Worm (Caenorhabditis elegans) whole organism, L3 larva: ENCODE measurements around the gene erd-2.1.

Source experiments
- R02D3.7 ChIP-seq: fragments of 150-350 bp; optimal IDR thresholded peaks from 2 replicates; lab custom pipeline; 2014; ENCODE audit warnings: missing biosample characterization, missing genetic modification characterization
- ZK546.5 ChIP-seq: sonication (generic microtip); optimal IDR thresholded peaks from 2 replicates; lab custom pipeline; 2017; ENCODE audit warnings: missing biosample characterization, missing genetic modification characterization
- aly-2 ChIP-seq: fragments of 150-350 bp; optimal IDR thresholded peaks from 2 replicates; lab custom pipeline; 2014; ENCODE audit warnings: missing biosample characterization, missing genetic modification characterization
- ceh-16 ChIP-seq: sonication (generic microtip); optimal IDR thresholded peaks from 2 replicates; lab custom pipeline; 2017; ENCODE audit warnings: missing biosample characterization, missing genetic modification characterization
- ceh-28 ChIP-seq: fragments of 150-350 bp; optimal IDR thresholded peaks from 2 replicates; lab custom pipeline; 2014; ENCODE audit warnings: missing biosample characterization, missing genetic modification reagents, missing genetic modification characterization
- ceh-9 ChIP-seq: sonication (generic microtip); optimal IDR thresholded peaks from 2 replicates; lab custom pipeline; 2018; ENCODE audit warnings: missing biosample characterization, missing genetic modification characterization
- daf-12 ChIP-seq: fragments of 150-350 bp; optimal IDR thresholded peaks from 2 replicates; lab custom pipeline; 2014; ENCODE audit warnings: missing biosample characterization, missing genetic modification reagents, missing genetic modification characterization
- egl-5 ChIP-seq: fragments of 150-350 bp; optimal IDR thresholded peaks from 2 replicates; lab custom pipeline; 2017; ENCODE audit warnings: missing biosample characterization, missing genetic modification reagents, missing genetic modification characterization, inconsistent platforms
- elt-2 ChIP-seq: sonication (generic microtip); optimal IDR thresholded peaks from 2 replicates; lab custom pipeline; 2016; ENCODE audit warnings: missing genetic modification reagents, mild to moderate bottlenecking, missing genetic modification characterization, missing compliant biosample characterization
- eor-1 ChIP-seq, 2 experiments: fragments of 150-350 bp; optimal IDR thresholded peaks; 2 replicates each; lab custom pipeline; 2014 to 2018; ENCODE audit warnings: missing biosample characterization in 2 of 2, missing genetic modification characterization in 2 of 2
- fkh-10 ChIP-seq: sonication (generic microtip); optimal IDR thresholded peaks from 2 replicates; lab custom pipeline; 2017; ENCODE audit warnings: missing biosample characterization, missing genetic modification reagents, missing genetic modification characterization
- fkh-2 ChIP-seq: fragments of 150-350 bp; optimal IDR thresholded peaks from 2 replicates; lab custom pipeline; 2014; ENCODE audit warnings: missing biosample characterization, missing genetic modification reagents, missing genetic modification characterization
- fos-1 ChIP-seq: fragments of 150-350 bp; optimal IDR thresholded peaks from 2 replicates; lab custom pipeline; 2014; ENCODE audit warnings: missing biosample characterization, missing genetic modification characterization
- hmg-11 ChIP-seq: sonication (generic microtip); optimal IDR thresholded peaks from 2 replicates; lab custom pipeline; 2016; ENCODE audit warnings: missing genetic modification characterization, missing compliant biosample characterization
- lin-39 ChIP-seq: fragments of 150-350 bp; optimal IDR thresholded peaks from 2 replicates; lab custom pipeline; 2018; ENCODE audit warnings: missing biosample characterization, missing genetic modification reagents, missing genetic modification characterization
- mdl-1 ChIP-seq: fragments of 150-350 bp; optimal IDR thresholded peaks from 2 replicates; lab custom pipeline; 2014; ENCODE audit warnings: missing biosample characterization, missing genetic modification characterization
- mml-1 ChIP-seq: fragments of 150-350 bp; sonication (generic microtip); optimal IDR thresholded peaks from 3 replicates; lab custom pipeline; 2014; ENCODE audit warnings: missing biosample characterization, missing genetic modification characterization
- nhr-11 ChIP-seq: fragments of 150-350 bp; optimal IDR thresholded peaks from 2 replicates; lab custom pipeline; 2014; ENCODE audit warnings: missing biosample characterization, missing genetic modification characterization
- nhr-12 ChIP-seq: fragments of 150-350 bp; optimal IDR thresholded peaks from 2 replicates; lab custom pipeline; 2014; ENCODE audit warnings: missing biosample characterization, missing genetic modification characterization
- nhr-23 ChIP-seq: fragments of 150-350 bp; optimal IDR thresholded peaks from 2 replicates; lab custom pipeline; 2014; ENCODE audit warnings: missing biosample characterization, missing genetic modification reagents, missing genetic modification characterization
- nhr-237 ChIP-seq: fragments of 150-350 bp; optimal IDR thresholded peaks from 2 replicates; lab custom pipeline; 2014; ENCODE audit warnings: missing biosample characterization, missing genetic modification characterization
- nhr-25 ChIP-seq: sonication (generic microtip); optimal IDR thresholded peaks from 2 replicates; lab custom pipeline; 2017; ENCODE audit warnings: missing biosample characterization, missing genetic modification characterization
- nhr-28 ChIP-seq: fragments of 150-350 bp; optimal IDR thresholded peaks from 2 replicates; lab custom pipeline; 2014; ENCODE audit warnings: missing biosample characterization, missing genetic modification characterization
- nhr-43 ChIP-seq: sonication (generic microtip); optimal IDR thresholded peaks from 2 replicates; lab custom pipeline; 2016; ENCODE audit warnings: mild to moderate bottlenecking, missing genetic modification characterization, missing compliant biosample characterization; ENCODE audit not compliant: poor library complexity, severe bottlenecking
- nhr-67 ChIP-seq: fragments of 150-350 bp; optimal IDR thresholded peaks from 2 replicates; lab custom pipeline; 2014; ENCODE audit warnings: missing biosample characterization, missing genetic modification characterization
- nhr-76 ChIP-seq: fragments of 150-350 bp; sonication (generic microtip); optimal IDR thresholded peaks from 5 replicates; lab custom pipeline; 2014; ENCODE audit warnings: missing biosample characterization, missing genetic modification characterization
- nhr-77 ChIP-seq: fragments of 150-350 bp; optimal IDR thresholded peaks from 2 replicates; lab custom pipeline; 2014; ENCODE audit warnings: missing biosample characterization, missing genetic modification characterization
- pqm-1 ChIP-seq: fragments of 150-350 bp; optimal IDR thresholded peaks from 2 replicates; lab custom pipeline; 2017; ENCODE audit warnings: missing biosample characterization, missing genetic modification characterization, inconsistent platforms
- sea-2 ChIP-seq: fragments of 150-350 bp; sonication (generic microtip); optimal IDR thresholded peaks from 4 replicates; lab custom pipeline; 2014; ENCODE audit warnings: missing biosample characterization, missing genetic modification reagents, missing genetic modification characterization
- skn-1 ChIP-seq: fragments of 150-350 bp; optimal IDR thresholded peaks from 2 replicates; lab custom pipeline; 2014; ENCODE audit warnings: missing biosample characterization, missing genetic modification characterization
- snpc-4 ChIP-seq: fragments of 150-350 bp; optimal IDR thresholded peaks from 2 replicates; lab custom pipeline; 2014; ENCODE audit warnings: missing biosample characterization, missing genetic modification characterization
- tbx-2 ChIP-seq: sonication (generic microtip); optimal IDR thresholded peaks from 2 replicates; lab custom pipeline; 2016; ENCODE audit warnings: mild to moderate bottlenecking, missing genetic modification characterization, missing compliant biosample characterization
- unc-39 ChIP-seq: sonication (generic microtip); optimal IDR thresholded peaks from 4 replicates; lab custom pipeline; 2017; ENCODE audit warnings: missing biosample characterization, missing genetic modification characterization
- unc-62 ChIP-seq: fragments of 150-350 bp; sonication (generic microtip); optimal IDR thresholded peaks from 4 replicates; lab custom pipeline; 2014; ENCODE audit warnings: missing biosample characterization, missing genetic modification reagents, missing genetic modification characterization
- zag-1 ChIP-seq: fragments of 150-350 bp; optimal IDR thresholded peaks from 2 replicates; lab custom pipeline; 2014; ENCODE audit warnings: missing biosample characterization, missing genetic modification characterization
- ztf-11 ChIP-seq: fragments of 150-350 bp; optimal IDR thresholded peaks from 2 replicates; lab custom pipeline; 2014; ENCODE audit warnings: missing biosample characterization, missing genetic modification characterization
- ztf-4 ChIP-seq: fragments of 150-350 bp; optimal IDR thresholded peaks from 2 replicates; lab custom pipeline; 2014; ENCODE audit warnings: missing biosample characterization, missing genetic modification characterization

erd-2.1 gene

ce11 chrX:10205321-10205720 is 46.7 kb upstream of the erd-2.1 start, which contains the start of gene sex-1:
Gene sex-1, minus strand, starts transcription at chrX:10205421.
- no peak for TF ChIP-seq eor-1 (tag; optimal IDR thresholded peaks at IDR 0.05; lab: Kevin White, UChicago)
- TF ChIP-seq tbx-2 (tag; lab: Kevin White, UChicago) = no peak
- no peak for TF ChIP-seq daf-12 (tag; lab: Kevin White, UChicago)
- TF ChIP-seq snpc-4 = no peak
- TF ChIP-seq hmg-11 (tag; lab: Kevin White, UChicago) = no peak
- no peak for TF ChIP-seq skn-1 (tag; lab: Kevin White, UChicago)
- no peak for TF ChIP-seq ceh-9 (tag; lab: Kevin White, UChicago)
- no peak for TF ChIP-seq aly-2
- TF ChIP-seq ztf-4 (tag; lab: Kevin White, UChicago) = no peak
- no peak for TF ChIP-seq nhr-25
- TF ChIP-seq egl-5 = no peak
- TF ChIP-seq nhr-11 (tag; lab: Kevin White, UChicago) = no peak
- TF ChIP-seq nhr-76 (tag; lab: Kevin White, UChicago) = no peak
- no peak for TF ChIP-seq R02D3.7
- no peak for TF ChIP-seq nhr-43 (tag; lab: Kevin White, UChicago)
- no peak for TF ChIP-seq elt-2 (tag; lab: Kevin White, UChicago)
- no peak for TF ChIP-seq mml-1 (tag; lab: Kevin White, UChicago)
- no peak for TF ChIP-seq zag-1

ce11 chrX:10204313-10205063 is 45.9 kb upstream of the erd-2.1 start:
- no peak for TF ChIP-seq R02D3.7
- no peak for TF ChIP-seq nhr-67 (tag; lab: Kevin White, UChicago)
- peak; percentile 7 for TF ChIP-seq egl-5
- no peak for TF ChIP-seq zag-1
- TF ChIP-seq sea-2 = no peak
- TF ChIP-seq nhr-12 (tag; lab: Kevin White, UChicago) = no peak
- TF ChIP-seq nhr-76 (tag; lab: Kevin White, UChicago) = no peak
- TF ChIP-seq ceh-16 (tag; lab: Kevin White, UChicago) = no peak

- no peak for TF ChIP-seq nhr-43 (tag; lab: Kevin White, UChicago)
- TF ChIP-seq skn-1 (tag; lab: Kevin White, UChicago) = no peak
- no peak for TF ChIP-seq ceh-9 (tag; lab: Kevin White, UChicago)
- TF ChIP-seq mdl-1 (tag; lab: Kevin White, UChicago) = no peak
- TF ChIP-seq nhr-25 = no peak
- TF ChIP-seq elt-2 (tag; lab: Kevin White, UChicago) = no peak
- TF ChIP-seq unc-39 (tag; lab: Kevin White, UChicago) = no peak
- TF ChIP-seq nhr-12 (tag; lab: Kevin White, UChicago) = no peak
- TF ChIP-seq nhr-67 (tag; lab: Kevin White, UChicago) = no peak
- no peak for TF ChIP-seq pqm-1 (tag; lab: Kevin White, UChicago)
- no peak for TF ChIP-seq fos-1 (tag; lab: Kevin White, UChicago)
- TF ChIP-seq daf-12 (tag; lab: Kevin White, UChicago) = no peak
- TF ChIP-seq nhr-23 (tag; lab: Kevin White, UChicago) = no peak
- no peak for TF ChIP-seq ceh-28 (tag; lab: Kevin White, UChicago)
- TF ChIP-seq mml-1 (tag; lab: Kevin White, UChicago) = no peak
- no peak for TF ChIP-seq nhr-237 (tag; lab: Kevin White, UChicago)
- TF ChIP-seq nhr-76 (tag; lab: Kevin White, UChicago) = no peak
Measured at ce11 chrX:10203501-10203900, 44.9 kb upstream of the erd-2.1 start.

- no peak for TF ChIP-seq nhr-77 (tag; lab: Kevin White, UChicago)
- TF ChIP-seq nhr-28 (tag; lab: Kevin White, UChicago) = no peak
- no peak for TF ChIP-seq pqm-1 (tag; lab: Kevin White, UChicago)
- TF ChIP-seq fkh-10 (GFP tag; lab: Kevin White, UChicago) = no peak
- TF ChIP-seq zag-1 = no peak
- TF ChIP-seq nhr-43 (tag; lab: Kevin White, UChicago) = no peak
- TF ChIP-seq fkh-2 (tag; lab: Kevin White, UChicago) = no peak
- TF ChIP-seq ZK546.5 (tag; lab: Kevin White, UChicago) = no peak
- TF ChIP-seq mml-1 (tag; lab: Kevin White, UChicago) = no peak
- TF ChIP-seq ztf-11 = no peak
- no peak for TF ChIP-seq eor-1 (tag; optimal IDR thresholded peaks at IDR 0.05; lab: Kevin White, UChicago)
- no peak for TF ChIP-seq snpc-4
- TF ChIP-seq elt-2 (tag; lab: Kevin White, UChicago) = no peak
- TF ChIP-seq lin-39 (tag; lab: Kevin White, UChicago) = no peak
- no peak for TF ChIP-seq ceh-16 (tag; lab: Kevin White, UChicago)
- no peak for TF ChIP-seq unc-62
- TF ChIP-seq, all 47 proteins: peak for 0
Measured at ce11 chrX:10199202-10199601, 40.6 kb upstream of the erd-2.1 start.
